Fruit fly (Drosophila melanogaster): ENCODE data around the gene CG4440.

Gene CG4440

DNA sequence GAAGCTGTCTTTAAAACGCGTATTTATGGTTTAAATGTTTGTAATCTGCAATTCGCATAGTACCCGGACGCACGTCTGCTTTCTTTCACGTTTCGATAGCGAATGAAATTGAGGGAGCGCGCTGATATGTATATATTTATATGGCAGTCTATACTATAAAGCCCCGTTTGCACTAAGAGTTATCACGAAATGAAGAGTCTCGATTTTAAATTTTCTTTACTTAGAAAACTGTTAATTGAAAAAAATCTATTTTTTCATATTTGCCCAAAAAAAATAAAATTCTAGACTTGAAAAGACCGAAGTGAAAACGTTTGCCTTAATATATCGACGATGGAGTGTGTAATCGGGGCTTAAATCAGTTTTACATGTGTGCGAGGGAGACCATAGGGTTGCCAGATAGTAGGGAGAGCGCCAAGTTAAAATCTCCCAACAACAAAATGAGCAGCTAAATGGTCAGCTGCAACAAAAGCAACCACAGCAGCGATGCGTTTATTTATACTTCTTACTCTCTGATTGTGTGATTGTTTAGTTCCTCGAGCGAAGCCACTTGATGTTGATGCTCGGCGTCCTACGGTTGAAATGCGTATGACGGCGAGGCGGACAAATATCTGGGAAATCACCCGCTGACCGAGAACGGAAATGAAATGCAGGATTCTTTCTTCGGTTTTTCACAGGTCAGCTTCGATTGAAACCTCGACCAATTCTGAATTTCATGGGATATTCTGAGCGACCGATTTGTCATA is 4.0 kb upstream of the CG4440 start, which contains the start of gene cact (continued):
- TF ChIP-seq CG17612 (GFP tag; IDR thresholded peaks at IDR 0.05) = peak; percentile 58; the same call in 1 of the 2 replicates
- peak; percentile 94 for TF ChIP-seq nmo (GFP tag; optimal IDR thresholded peaks at IDR 0.05)
- peak; percentile 92 for TF ChIP-seq Meics (GFP tag; optimal IDR thresholded peaks at IDR 0.05)
- TF ChIP-seq CG7556 (GFP tag; optimal IDR thresholded peaks at IDR 0.05) = peak; percentile 91
- no peak for TF ChIP-seq inv (GFP tag; IDR thresholded peaks at IDR 0.05; ENCODE audit: partially characterized antibody)
- TF ChIP-seq CG17361 (GFP tag; IDR thresholded peaks at IDR 0.05) = peak; percentile 93
- peak; percentile 79 for TF ChIP-seq CG3407 (GFP tag; optimal IDR thresholded peaks at IDR 0.05)
- peak; percentile 85 for TF ChIP-seq CG13296 (GFP tag; optimal IDR thresholded peaks at IDR 0.05)
- TF ChIP-seq ewg (GFP tag; optimal IDR thresholded peaks at IDR 0.05) = peak; percentile 83
- peak; percentile 89 for TF ChIP-seq Mes4 (GFP tag; optimal IDR thresholded peaks at IDR 0.05)
- TF ChIP-seq sens (GFP tag) = peak; percentile 99
- TF ChIP-seq BtbVII (GFP tag; optimal IDR thresholded peaks at IDR 0.05) = peak; percentile 88
- peak; percentile 60 for TF ChIP-seq CG8359 (GFP tag; optimal IDR thresholded peaks at IDR 0.05; ENCODE audit: borderline replicate concordance)
- TF ChIP-seq CG15479 (GFP tag; optimal IDR thresholded peaks at IDR 0.05) = no peak
- peak; percentile 91 for TF ChIP-seq Abd-B (GFP tag; optimal IDR thresholded peaks at IDR 0.05)
- TF ChIP-seq CG12155 (GFP tag; optimal IDR thresholded peaks at IDR 0.05) = peak; percentile 95
- TF ChIP-seq eve (GFP tag; optimal IDR thresholded peaks at IDR 0.05) = peak in 1 of 2 experiments; percentile 90
- peak; percentile 70 for TF ChIP-seq ATbp (GFP tag; optimal IDR thresholded peaks at IDR 0.05)
- peak; percentile 87 for TF ChIP-seq Camta (GFP tag; optimal IDR thresholded peaks at IDR 0.05)
- TF ChIP-seq Deaf1 (tag; optimal IDR thresholded peaks at IDR 0.05) = peak; percentile 73
- peak; percentile 95 for TF ChIP-seq Aef1 (GFP tag; IDR thresholded peaks at IDR 0.05)
- no peak for TF ChIP-seq Lpt (GFP tag; optimal IDR thresholded peaks at IDR 0.05)
- no peak; the same call in 1 of the 2 replicates for TF ChIP-seq dati (GFP tag; IDR thresholded peaks at IDR 0.05)
- peak; percentile 96 for TF ChIP-seq Bteb2 (GFP tag; optimal IDR thresholded peaks at IDR 0.05)
- peak; percentile 92 for TF ChIP-seq lmd (GFP tag; IDR thresholded peaks at IDR 0.05)
- TF ChIP-seq CG9932 (GFP tag; IDR thresholded peaks at IDR 0.05) = peak; percentile 94
- no peak for TF ChIP-seq usp (GFP tag; optimal IDR thresholded peaks at IDR 0.05)
- peak; percentile 79 for TF ChIP-seq CG33557 (GFP tag; optimal IDR thresholded peaks at IDR 0.05)
- peak; percentile 66 for TF ChIP-seq chm (GFP tag; IDR thresholded peaks at IDR 0.05)
- TF ChIP-seq NfI (GFP tag; optimal IDR thresholded peaks at IDR 0.05) = peak; percentile 92
- peak; percentile 92 for TF ChIP-seq slbo (GFP tag; IDR thresholded peaks at IDR 0.05)
- TF ChIP-seq sd (tag; optimal IDR thresholded peaks at IDR 0.05) = no peak
- TF ChIP-seq CG17829 (tag; optimal IDR thresholded peaks at IDR 0.05) = peak; percentile 95
- peak; percentile 72; the same call in 1 of the 2 replicates for TF ChIP-seq Nf-YA (GFP tag; IDR thresholded peaks at IDR 0.05)
- peak; percentile 94 for TF ChIP-seq lbe (GFP tag; optimal IDR thresholded peaks at IDR 0.05)
- no peak for TF ChIP-seq Dref (GFP tag; IDR thresholded peaks at IDR 0.05)
- TF ChIP-seq Gsc (GFP tag; IDR thresholded peaks at IDR 0.05) = no peak
- TF ChIP-seq so (GFP tag; IDR thresholded peaks at IDR 0.05) = peak; percentile 92
- peak; percentile 92 for TF ChIP-seq CG10147 (GFP tag; optimal IDR thresholded peaks at IDR 0.05)
- peak; percentile 86 for TF ChIP-seq CG14441 (GFP tag; IDR thresholded peaks at IDR 0.05)
- TF ChIP-seq CG17186 (GFP tag; optimal IDR thresholded peaks at IDR 0.05) = peak; percentile 73
- TF ChIP-seq pan (optimal IDR thresholded peaks at IDR 0.05) = no peak
- TF ChIP-seq pan (GFP tag; optimal IDR thresholded peaks at IDR 0.05 in 1 of 2, IDR thresholded peaks at IDR 0.05 in 1 of 2) = peak in 1 of 2 experiments; percentile 89
- peak; percentile 73; the same call in 1 of the 2 replicates for TF ChIP-seq sna (GFP tag; IDR thresholded peaks at IDR 0.05; ENCODE audit: partially characterized antibody)
- peak; percentile 96 for TF ChIP-seq Chrac-16 (GFP tag; optimal IDR thresholded peaks at IDR 0.05)
- TF ChIP-seq ab (GFP tag; optimal IDR thresholded peaks at IDR 0.05) = peak; percentile 47
- peak; percentile 63 for TF ChIP-seq CG15073 (GFP tag; optimal IDR thresholded peaks at IDR 0.05)
- TF ChIP-seq pnt (GFP tag; optimal IDR thresholded peaks at IDR 0.05) = peak; percentile 93
- TF ChIP-seq CG12391 (tag; optimal IDR thresholded peaks at IDR 0.05) = peak; percentile 97
- peak; percentile 77 for TF ChIP-seq btn (GFP tag; optimal IDR thresholded peaks at IDR 0.05)
